Fruit fly (Drosophila melanogaster) whole organism, embryonic: ENCODE results near the gene dyl.

Source experiments
- Awh ChIP-seq: fragments of 200-800 bp; sonication (Bioruptor generic); IDR thresholded peaks from 2 replicates; pipeline ENCODE4, ENCODE4 v1.3.6; 2022; ENCODE audit warnings: missing biosample characterization, missing genetic modification characterization
- BEAF-32 ChIP-seq: fragments of 200-800 bp; sonication (Bioruptor generic); optimal IDR thresholded peaks from 3 replicates; lab custom pipeline; 2017; ENCODE audit warnings: missing biosample characterization, missing genetic modification characterization, mild to moderate bottlenecking, moderate library complexity, missing genetic modification reagents
- CG10267 ChIP-seq: fragments of 200-800 bp; sonication (Bioruptor generic); optimal IDR thresholded peaks from 2 replicates; lab custom pipeline; 2018; ENCODE audit warnings: missing biosample characterization, mild to moderate bottlenecking, missing genetic modification characterization, moderate library complexity
- CG10321 ChIP-seq: fragments of 200-800 bp; sonication (Bioruptor generic); IDR thresholded peaks from 2 replicates; pipeline ENCODE4 v1.3.6; 2022; ENCODE audit warnings: missing biosample characterization, missing genetic modification characterization
- CG11504 ChIP-seq: fragments of 200-800 bp; sonication (Bioruptor generic); optimal IDR thresholded peaks from 3 replicates; lab custom pipeline; 2019; ENCODE audit warnings: missing biosample characterization, mild to moderate bottlenecking, missing genetic modification characterization, moderate library complexity
- CG14710 ChIP-seq: fragments of 200-800 bp; sonication (Bioruptor generic); optimal IDR thresholded peaks from 3 replicates; lab custom pipeline; 2019; ENCODE audit warnings: missing biosample characterization, mild to moderate bottlenecking, missing genetic modification characterization, moderate library complexity
- CG15514 ChIP-seq: fragments of 200-800 bp; sonication (Bioruptor generic); optimal IDR thresholded peaks from 3 replicates; lab custom pipeline; 2017; ENCODE audit warnings: missing biosample characterization, missing genetic modification characterization, mild to moderate bottlenecking, moderate library complexity, missing genetic modification reagents
- CG15696 ChIP-seq: fragments of 200-800 bp; sonication (Bioruptor generic); optimal IDR thresholded peaks from 2 replicates; lab custom pipeline; 2019; ENCODE audit warnings: missing biosample characterization, mild to moderate bottlenecking, missing genetic modification characterization, moderate library complexity
- CG1602 ChIP-seq: fragments of 200-800 bp; sonication (Bioruptor generic); optimal IDR thresholded peaks from 3 replicates; lab custom pipeline; 2016; ENCODE audit warnings: missing biosample characterization, missing genetic modification characterization
- CG1647 ChIP-seq: fragments of 200-800 bp; sonication (Bioruptor generic); optimal IDR thresholded peaks from 3 replicates; lab custom pipeline; 2016; ENCODE audit warnings: missing biosample characterization, missing genetic modification characterization
- CG16779 ChIP-seq: fragments of 200-800 bp; sonication (Bioruptor generic); IDR thresholded peaks from 2 replicates; pipeline ENCODE4 v1.3.6; 2022; ENCODE audit warnings: missing biosample characterization, missing genetic modification characterization
- CG17359 ChIP-seq: fragments of 200-800 bp; sonication (Bioruptor generic); optimal IDR thresholded peaks from 3 replicates; lab custom pipeline; 2018; ENCODE audit warnings: missing biosample characterization, mild to moderate bottlenecking, missing genetic modification characterization, moderate library complexity
- CG17829 ChIP-seq: fragments of 200-800 bp; optimal IDR thresholded peaks from 2 replicates; lab custom pipeline; 2019; ENCODE audit warnings: missing biosample characterization, mild to moderate bottlenecking, missing genetic modification characterization, moderate library complexity
- CG18476 ChIP-seq: fragments of 200-800 bp; sonication (Bioruptor generic); optimal IDR thresholded peaks from 2 replicates; lab custom pipeline; 2016; ENCODE audit warnings: missing biosample characterization, mild to moderate bottlenecking, missing genetic modification characterization
- CG18619 ChIP-seq: fragments of 200-800 bp; sonication (Bioruptor generic); optimal IDR thresholded peaks from 3 replicates; lab custom pipeline; 2017; ENCODE audit warnings: missing biosample characterization, mild to moderate bottlenecking, missing genetic modification characterization
- CG31441 ChIP-seq: fragments of 200-800 bp; sonication (Bioruptor generic); IDR thresholded peaks from 2 replicates; pipeline ENCODE4 v1.3.6; 2022; ENCODE audit warnings: missing biosample characterization, missing genetic modification characterization
- CG34422 ChIP-seq: fragments of 200-800 bp; sonication (Bioruptor generic); IDR thresholded peaks from 3 replicates; pipeline ENCODE4 v1.3.6; 2022; ENCODE audit warnings: missing biosample characterization, missing genetic modification characterization
- CG4617 ChIP-seq: fragments of 200-800 bp; sonication (Bioruptor generic); optimal IDR thresholded peaks from 3 replicates; lab custom pipeline; 2016; ENCODE audit warnings: missing biosample characterization, missing genetic modification characterization, borderline replicate concordance
- CG4820 ChIP-seq: fragments of 200-800 bp; sonication (Bioruptor generic); optimal IDR thresholded peaks from 3 replicates; lab custom pipeline; 2016; ENCODE audit warnings: missing biosample characterization, missing genetic modification characterization
- CG4854 ChIP-seq: fragments of 200-800 bp; sonication (Bioruptor generic); optimal IDR thresholded peaks from 2 replicates; lab custom pipeline; 2016; ENCODE audit warnings: missing biosample characterization, missing genetic modification characterization, inconsistent platforms
- CG7357 ChIP-seq: fragments of 200-800 bp; sonication (Bioruptor generic); IDR thresholded peaks from 3 replicates; pipeline ENCODE4 v1.3.6; 2022; ENCODE audit warnings: missing biosample characterization, missing genetic modification characterization
- CoRest ChIP-seq: fragments of 200-800 bp; sonication (Bioruptor generic); optimal IDR thresholded peaks from 3 replicates; lab custom pipeline; 2018; ENCODE audit warnings: missing biosample characterization, mild to moderate bottlenecking, missing genetic modification characterization, moderate library complexity
- Doc3 ChIP-seq: fragments of 200-800 bp; sonication (Bioruptor generic); IDR thresholded peaks from 3 replicates; pipeline ENCODE4 v1.3.6; 2022; ENCODE audit warnings: missing biosample characterization, missing genetic modification characterization; ENCODE audit not compliant: partially characterized antibody
- Fer2 ChIP-seq: fragments of 200-800 bp; sonication (Bioruptor generic); optimal IDR thresholded peaks from 2 replicates; lab custom pipeline; 2018; ENCODE audit warnings: missing biosample characterization, mild to moderate bottlenecking, missing genetic modification characterization, moderate library complexity
- GATAe ChIP-seq: fragments of 200-800 bp; sonication (Bioruptor generic); conservative IDR thresholded peaks from 2 replicates; pipeline ENCODE4 v1.3.6; 2022; ENCODE audit warnings: missing biosample characterization, missing genetic modification characterization
- Jarid2 ChIP-seq: fragments of 200-800 bp; sonication (Bioruptor generic); optimal IDR thresholded peaks from 3 replicates; lab custom pipeline; 2017; ENCODE audit warnings: mild to moderate bottlenecking, missing biosample characterization, missing genetic modification reagents, missing genetic modification characterization
- Nf-YA ChIP-seq: fragments of 200-800 bp; sonication (Bioruptor generic); IDR thresholded peaks from 2 replicates; pipeline ENCODE4 v1.3.6; 2022; ENCODE audit warnings: missing biosample characterization, missing genetic modification characterization
- Rfx ChIP-seq: fragments of 200-800 bp; sonication (Bioruptor generic); IDR thresholded peaks from 2 replicates; pipeline ENCODE4 v1.3.6; 2022; ENCODE audit warnings: missing biosample characterization, missing genetic modification characterization
- ac ChIP-seq: fragments of 200-800 bp; sonication (Bioruptor generic); optimal IDR thresholded peaks from 3 replicates; lab custom pipeline; 2017; ENCODE audit warnings: missing biosample characterization, mild to moderate bottlenecking, missing genetic modification characterization
- ase ChIP-seq: fragments of 200-800 bp; sonication (Bioruptor generic); IDR thresholded peaks from 3 replicates; pipeline ENCODE4 v1.3.6; 2022; ENCODE audit warnings: missing biosample characterization, missing genetic modification characterization
- ato ChIP-seq: fragments of 200-800 bp; sonication (Bioruptor generic); IDR thresholded peaks from 2 replicates; pipeline ENCODE4 v1.3.6; 2022; ENCODE audit warnings: missing biosample characterization, missing genetic modification characterization; ENCODE audit not compliant: partially characterized antibody
- bcd ChIP-seq: fragments of 200-800 bp; sonication (Bioruptor generic); optimal IDR thresholded peaks from 2 replicates; lab custom pipeline; 2017; ENCODE audit warnings: missing biosample characterization, mild to moderate bottlenecking, missing genetic modification characterization
- crol ChIP-seq: fragments of 200-800 bp; sonication (Bioruptor generic); IDR thresholded peaks from 2 replicates; pipeline ENCODE4 v1.3.6; 2022; ENCODE audit warnings: missing biosample characterization, missing genetic modification characterization
- dan ChIP-seq: fragments of 200-800 bp; sonication (Bioruptor generic); IDR thresholded peaks from 2 replicates; pipeline ENCODE4 v1.3.6; 2022; ENCODE audit warnings: missing biosample characterization, missing genetic modification characterization
- emc ChIP-seq: fragments of 200-800 bp; sonication (Bioruptor generic); optimal IDR thresholded peaks from 2 replicates; lab custom pipeline; 2016; ENCODE audit warnings: missing biosample characterization, missing genetic modification characterization
- esg ChIP-seq: fragments of 200-800 bp; sonication (Bioruptor generic); conservative IDR thresholded peaks from 2 replicates; pipeline ENCODE4 v1.3.6; 2022; ENCODE audit warnings: missing biosample characterization, missing genetic modification characterization
- gfzf ChIP-seq: fragments of 200-800 bp; sonication (Bioruptor generic); optimal IDR thresholded peaks from 2 replicates; lab custom pipeline; 2016; ENCODE audit warnings: missing biosample characterization, mild to moderate bottlenecking, missing genetic modification characterization, moderate library complexity
- gsb ChIP-seq: fragments of 200-800 bp; sonication (Bioruptor generic); IDR thresholded peaks from 2 replicates; pipeline ENCODE4 v1.3.6; 2022; ENCODE audit warnings: missing biosample characterization, missing genetic modification characterization
- ham ChIP-seq: fragments of 200-800 bp; sonication (Bioruptor generic); IDR thresholded peaks from 2 replicates; pipeline ENCODE4 v1.3.6; 2022; ENCODE audit warnings: missing biosample characterization, missing genetic modification characterization
- hkb ChIP-seq, 2 experiments: fragments of 200-800 bp in 1 of 2; fragments of >200 bp in 1 of 2; sonication (Bioruptor generic) in 1 of 2; IDR thresholded peaks in 1 of 2; optimal IDR thresholded peaks in 1 of 2; 2 replicates each; pipeline versions ENCODE4 v1.3.6 to Lab custom; 2017 to 2022; ENCODE audit warnings: missing biosample characterization in 1 of 2, missing genetic modification characterization in 1 of 2
- jigr1 ChIP-seq: fragments of 200-800 bp; sonication (Bioruptor generic); IDR thresholded peaks from 3 replicates; pipeline ENCODE4 v1.3.6; 2022; ENCODE audit warnings: missing biosample characterization, missing genetic modification characterization
- jing ChIP-seq: fragments of 200-800 bp; sonication (Bioruptor generic); optimal IDR thresholded peaks from 2 replicates; lab custom pipeline; 2018; ENCODE audit warnings: missing biosample characterization, mild to moderate bottlenecking, missing genetic modification characterization
- lilli ChIP-seq: fragments of 200-800 bp; sonication (Bioruptor generic); optimal IDR thresholded peaks from 3 replicates; lab custom pipeline; 2016; ENCODE audit warnings: missing biosample characterization, missing genetic modification characterization
- nmo ChIP-seq: fragments of 200-800 bp; sonication (Bioruptor generic); optimal IDR thresholded peaks from 2 replicates; lab custom pipeline; 2018; ENCODE audit warnings: missing biosample characterization, mild to moderate bottlenecking, missing genetic modification characterization, moderate library complexity
- otp ChIP-seq: fragments of 200-800 bp; sonication (Bioruptor generic); IDR thresholded peaks from 3 replicates; pipeline ENCODE4, ENCODE4 v1.3.6; 2022; ENCODE audit warnings: missing biosample characterization, missing genetic modification characterization
- pho ChIP-seq: fragments of 200-800 bp; sonication (Bioruptor generic); optimal IDR thresholded peaks from 2 replicates; lab custom pipeline; 2016; ENCODE audit warnings: missing biosample characterization, missing genetic modification characterization
- pita ChIP-seq: fragments of 200-800 bp; sonication (Bioruptor generic); optimal IDR thresholded peaks from 2 replicates; lab custom pipeline; 2017; ENCODE audit warnings: missing biosample characterization, mild to moderate bottlenecking, missing genetic modification characterization
- sima ChIP-seq: fragments of 200-800 bp; sonication (Bioruptor generic); optimal IDR thresholded peaks from 2 replicates; lab custom pipeline; 2016; ENCODE audit warnings: missing biosample characterization, missing genetic modification characterization
- tx ChIP-seq: fragments of 200-800 bp; sonication (Bioruptor generic); optimal IDR thresholded peaks from 2 replicates; lab custom pipeline; 2016; ENCODE audit warnings: missing biosample characterization, missing genetic modification characterization
- usp ChIP-seq: fragments of >200 bp; optimal IDR thresholded peaks from 2 replicates; lab custom pipeline; 2017; ENCODE audit warnings: missing biosample characterization, missing genetic modification characterization
- zen2 ChIP-seq: fragments of 200-800 bp; sonication (Bioruptor generic); IDR thresholded peaks from 3 replicates; pipeline ENCODE4 v1.3.6; 2022; ENCODE audit warnings: missing biosample characterization, missing genetic modification characterization; ENCODE audit not compliant: partially characterized antibody

dyl gene

dm6 chr3L:4282627-4283026, 24.9 kb downstream of the dyl start, which contains the start of gene CG11583 (continued):
- TF ChIP-seq CG17359 (tag; lab: Kevin White, UChicago) (no peak), ac (GFP tag; lab: Kevin White, UChicago) (no peak), CG17829 (tag; lab: Kevin White, UChicago) (peak; percentile 46), ham (GFP tag; lab: Robert Waterston, UW) (no peak), crol (GFP tag; lab: Robert Waterston, UW) (no peak), CG11504 (no peak), Rfx (GFP tag; lab: Robert Waterston, UW) (peak; percentile 58), CG4820 (GFP tag; lab: Kevin White, UChicago) (no peak), gfzf (GFP tag; lab: Kevin White, UChicago) (peak; percentile 32), CG31441 (GFP tag; lab: Robert Waterston, UW) (no peak), esg (GFP tag; lab: Robert Waterston, UW) (no peak), CG1602 (GFP tag; lab: Kevin White, UChicago) (peak; percentile 14), pho (peak; percentile 60), ase (GFP tag; lab: Robert Waterston, UW) (no peak), nmo (GFP tag; lab: Kevin White, UChicago) (peak; percentile 24), CG4854 (GFP tag; lab: Kevin White, UChicago) (peak; percentile 24), CG14710 (tag; lab: Kevin White, UChicago) (peak; percentile 49), CG34422 (GFP tag; lab: Robert Waterston, UW) (peak; percentile 63; the same call in 1 of the 3 replicates), CG1647 (GFP tag; lab: Kevin White, UChicago) (peak; percentile 55), Nf-YA (GFP tag; lab: Robert Waterston, UW) (no peak), GATAe (no peak), CG16779 (GFP tag; lab: Robert Waterston, UW) (0 out of 2 replicates have a peak, but pooled peaks have one; percentile 2), BEAF-32 (GFP tag; lab: Kevin White, UChicago) (peak; percentile 35), Awh (GFP tag; lab: Robert Waterston, UW) (no peak), sima (GFP tag; lab: Kevin White, UChicago) (no peak), zen2 (no peak), CG10321 (GFP tag; lab: Robert Waterston, UW) (no peak), CG18619 (no peak), otp (no peak), tx (GFP tag; lab: Kevin White, UChicago) (peak; percentile 20), lilli (GFP tag; lab: Kevin White, UChicago) (no peak), pita (GFP tag; lab: Kevin White, UChicago) (no peak), CG15696 (no peak), Fer2 (tag; lab: Kevin White, UChicago) (peak; percentile 6), bcd (peak; percentile 31), CG10267 (tag; lab: Kevin White, UChicago) (peak; percentile 96), hkb (optimal IDR thresholded peaks at IDR 0.05; lab: Kevin White, UChicago) (no peak), hkb (GFP tag; IDR thresholded peaks at IDR 0.05; lab: Robert Waterston, UW) (peak; percentile 16; the same call in 1 of the 2 replicates), CG7357 (GFP tag; lab: Robert Waterston, UW) (no peak), gsb (no peak), Doc3 (no peak), dan (no peak), CoRest (tag; lab: Kevin White, UChicago) (no peak), CG4617 (GFP tag; lab: Kevin White, UChicago) (peak; percentile 61), jing (GFP tag; lab: Kevin White, UChicago) (no peak), usp (no peak), ato (no peak), CG15514 (peak; percentile 97), jigr1 (GFP tag; lab: Robert Waterston, UW) (no peak), CG18476 (no peak), Jarid2 (GFP tag; lab: Kevin White, UChicago) (no peak), emc (GFP tag; lab: Kevin White, UChicago) (no peak)
